Worm (Caenorhabditis elegans): ENCODE results near the gene lron-3.

lron-3 gene

ce11 chrX:15600512-15601117 is 42.9 kb upstream of the lron-3 start, which contains the start of gene ent-2:
ent-2 (plus strand) TSS chrX:15601067.
- TF ChIP-seq mbf-1 (tag; optimal IDR thresholded peaks at IDR 0.05) (no peak), blmp-1 (tag; optimal IDR thresholded peaks at IDR 0.05; ENCODE audit: insufficient read depth) (no peak), nhr-11 (tag; optimal IDR thresholded peaks at IDR 0.05) (no peak), lin-39 (tag; optimal IDR thresholded peaks at IDR 0.05) (no peak), ama-1 (optimal IDR thresholded peaks at IDR 0.05) (no peak), sem-4 (tag; optimal IDR thresholded peaks at IDR 0.05) (peak; percentile 36), sma-9 (GFP tag; optimal IDR thresholded peaks at IDR 0.05) (peak; percentile 59), sma-9 (tag; optimal IDR thresholded peaks at IDR 0.05) (no peak), mdl-1 (tag; optimal IDR thresholded peaks at IDR 0.05) (peak in 1 of 2 experiments; percentile 46), ceh-16 (tag; optimal IDR thresholded peaks at IDR 0.05) (no peak), ZK546.5 (tag; optimal IDR thresholded peaks at IDR 0.05) (no peak), peb-1 (tag; optimal IDR thresholded peaks at IDR 0.05) (no peak), gmeb-1 (tag; optimal IDR thresholded peaks at IDR 0.05) (no peak), Y55F3AM.14 (GFP tag; optimal IDR thresholded peaks at IDR 0.05) (no peak), nhr-23 (tag; optimal IDR thresholded peaks at IDR 0.05) (no peak), nhr-6 (tag; optimal IDR thresholded peaks at IDR 0.05) (no peak), elt-1 (tag; optimal IDR thresholded peaks at IDR 0.05) (no peak), ztf-11 (tag; optimal IDR thresholded peaks at IDR 0.05) (no peak), dmd-4 (tag; optimal IDR thresholded peaks at IDR 0.05) (no peak), skn-1 (tag; optimal IDR thresholded peaks at IDR 0.05) (no peak), mab-5 (tag; optimal IDR thresholded peaks at IDR 0.05) (peak; percentile 5), lin-11 (tag; optimal IDR thresholded peaks at IDR 0.05) (peak; percentile 67), lin-13 (GFP tag; optimal IDR thresholded peaks at IDR 0.05) (peak; percentile 32), ztf-1 (GFP tag; conservative IDR thresholded peaks at IDR 0.05) (no peak), nhr-237 (tag; optimal IDR thresholded peaks at IDR 0.05) (no peak), lsy-2 (tag; optimal IDR thresholded peaks at IDR 0.05) (peak in 1 of 2 experiments; percentile 44), nhr-129 (tag; optimal IDR thresholded peaks at IDR 0.05) (peak; percentile 36), nhr-10 (tag; optimal IDR thresholded peaks at IDR 0.05) (no peak), unc-55 (GFP tag; optimal IDR thresholded peaks at IDR 0.05) (peak; percentile 52), elt-3 (tag; optimal IDR thresholded peaks at IDR 0.05) (no peak), zag-1 (tag; optimal IDR thresholded peaks at IDR 0.05) (no peak), C34F6.9 (tag; optimal IDR thresholded peaks at IDR 0.05) (peak; percentile 44), aly-2 (tag; optimal IDR thresholded peaks at IDR 0.05) (no peak), egl-27 (tag; optimal IDR thresholded peaks at IDR 0.05) (no peak), crh-2 (tag; optimal IDR thresholded peaks at IDR 0.05) (peak; percentile 40)

ce11 chrX:15599925-15600324 is 42.2 kb upstream of the lron-3 start:
- TF ChIP-seq blmp-1 (tag; optimal IDR thresholded peaks at IDR 0.05; ENCODE audit: insufficient read depth) (no peak), sma-9 (GFP tag; optimal IDR thresholded peaks at IDR 0.05) (peak; percentile 31), sma-9 (tag; optimal IDR thresholded peaks at IDR 0.05) (no peak), nhr-129 (tag; optimal IDR thresholded peaks at IDR 0.05) (peak; percentile 56), unc-62 (GFP tag; optimal IDR thresholded peaks at IDR 0.05) (no peak), gmeb-1 (tag; optimal IDR thresholded peaks at IDR 0.05) (no peak)

- TF ChIP-seq sma-3 (GFP tag; optimal IDR thresholded peaks at IDR 0.05) = no peak
- TF ChIP-seq fos-1 (tag; optimal IDR thresholded peaks at IDR 0.05) = peak; percentile 29
- TF ChIP-seq sma-9 (GFP tag; optimal IDR thresholded peaks at IDR 0.05) = peak; percentile 70
- no peak for TF ChIP-seq sma-9 (tag; optimal IDR thresholded peaks at IDR 0.05)
- TF ChIP-seq crh-2 (tag; optimal IDR thresholded peaks at IDR 0.05) = peak; percentile 48
- TF ChIP-seq R02D3.7 (tag; optimal IDR thresholded peaks at IDR 0.05) = no peak
- TF ChIP-seq nhr-11 (tag; optimal IDR thresholded peaks at IDR 0.05) = no peak
- TF ChIP-seq ZK546.5 (tag; optimal IDR thresholded peaks at IDR 0.05) = no peak
Observed at ce11 chrX:15598661-15599384, 41.1 kb upstream of the lron-3 start.

Measured in whole organism, L2 larva.